Worm (Caenorhabditis elegans) whole organism, L4 larva: ENCODE results near the gene Y54F10AM.6.
"Not testable (repeated sequence)": the region's sequence is repeated elsewhere in the genome, so short reads cannot be mapped to it uniquely, and the experiment has no call there.

Experiments used
- F10B5.3 ChIP-seq: sonication (generic microtip); optimal IDR thresholded peaks from 2 replicates; lab custom pipeline; 2016; ENCODE audit warnings: mild to moderate bottlenecking, missing genetic modification characterization, missing compliant biosample characterization
- F44E2.7 ChIP-seq: fragments of 200-800 bp; sonication (Bioruptor generic); IDR thresholded peaks from 2 replicates; pipeline ENCODE4 v2.1.2; 2022; ENCODE audit warnings: missing genetic modification characterization, missing compliant biosample characterization
- T20F7.1 ChIP-seq: fragments of 200-800 bp; sonication (Bioruptor generic); optimal IDR thresholded peaks from 2 replicates; lab custom pipeline; 2018; ENCODE audit warnings: mild to moderate bottlenecking, missing genetic modification characterization, missing compliant biosample characterization
- T26A8.4 ChIP-seq: fragments of 200-800 bp; sonication (Bioruptor generic); IDR thresholded peaks from 2 replicates; pipeline ENCODE4 v1.3.6; 2022; ENCODE audit warnings: missing genetic modification characterization, missing compliant biosample characterization
- attf-4 ChIP-seq: sonication (generic microtip); optimal IDR thresholded peaks from 3 replicates; lab custom pipeline; 2017; ENCODE audit warnings: missing biosample characterization, missing genetic modification characterization
- ceh-82 ChIP-seq: sonication (generic microtip); optimal IDR thresholded peaks from 2 replicates; lab custom pipeline; 2017; ENCODE audit warnings: missing biosample characterization, missing genetic modification characterization
- ces-1 ChIP-seq: fragments of 150-350 bp; sonication (generic microtip); optimal IDR thresholded peaks from 4 replicates; lab custom pipeline; 2014; ENCODE audit warnings: missing biosample characterization, missing genetic modification reagents, missing genetic modification characterization
- cey-2 ChIP-seq: sonication (generic microtip); optimal IDR thresholded peaks from 3 replicates; lab custom pipeline; 2017; ENCODE audit warnings: missing genetic modification characterization, mild to moderate bottlenecking, missing compliant biosample characterization, antibody characterized with exemption, borderline replicate concordance; ENCODE audit not compliant: insufficient read depth
- daf-12 ChIP-seq: fragments of 150-350 bp; optimal IDR thresholded peaks from 2 replicates; lab custom pipeline; 2014; ENCODE audit warnings: missing biosample characterization, missing genetic modification reagents, missing genetic modification characterization
- dmd-8 ChIP-seq: fragments of 200-800 bp; sonication (Bioruptor generic); IDR thresholded peaks from 2 replicates; pipeline ENCODE4 v1.3.6; 2022; ENCODE audit warnings: missing genetic modification characterization, missing compliant biosample characterization
- dmd-9 ChIP-seq: fragments of 200-800 bp; sonication (Bioruptor generic); IDR thresholded peaks from 2 replicates; pipeline ENCODE4 v1.3.6; 2022; ENCODE audit warnings: missing genetic modification reagents, missing genetic modification characterization, missing compliant biosample characterization
- duxl-1 ChIP-seq: sonication (generic microtip); optimal IDR thresholded peaks from 2 replicates; lab custom pipeline; 2016; ENCODE audit warnings: mild to moderate bottlenecking, missing genetic modification characterization, moderate library complexity, missing compliant biosample characterization; ENCODE audit not compliant: poor library complexity
- egl-43 ChIP-seq: fragments of 200-800 bp; sonication (Bioruptor generic); IDR thresholded peaks from 2 replicates; pipeline ENCODE4 v1.3.6; 2022; ENCODE audit warnings: missing genetic modification reagents, missing genetic modification characterization, missing compliant biosample characterization
- hlh-11 ChIP-seq: fragments of 200-800 bp; sonication (Bioruptor generic); optimal IDR thresholded peaks from 2 replicates; lab custom pipeline; 2018; ENCODE audit warnings: mild to moderate bottlenecking, missing genetic modification characterization, missing compliant biosample characterization
- hmg-1.1 ChIP-seq: fragments of 200-800 bp; sonication (Bioruptor generic); IDR thresholded peaks from 2 replicates; pipeline ENCODE4 v1.3.6; 2022; ENCODE audit warnings: missing genetic modification reagents, missing genetic modification characterization, missing compliant biosample characterization
- lim-7 ChIP-seq: fragments of 200-800 bp; sonication (Bioruptor generic); IDR thresholded peaks from 2 replicates; pipeline ENCODE4 v1.3.6; 2022; ENCODE audit warnings: missing genetic modification characterization, missing compliant biosample characterization
- lin-38 ChIP-seq: fragments of 200-800 bp; sonication (Bioruptor generic); IDR thresholded peaks from 2 replicates; pipeline ENCODE4 v1.3.6; 2022; ENCODE audit warnings: missing genetic modification reagents, missing genetic modification characterization, missing compliant biosample characterization
- lir-3 ChIP-seq: sonication (generic microtip); optimal IDR thresholded peaks from 2 replicates; lab custom pipeline; 2016; ENCODE audit warnings: mild to moderate bottlenecking, missing genetic modification characterization, missing compliant biosample characterization
- madf-5 ChIP-seq, 2 experiments: fragments of 200-800 bp; sonication (Bioruptor generic); IDR thresholded peaks; 2 replicates each; pipeline ENCODE4 v1.3.6; 2022; ENCODE audit warnings: missing compliant biosample characterization in 2 of 2, missing genetic modification characterization in 2 of 2
- mdt-29 ChIP-seq: fragments of 200-800 bp; sonication (Bioruptor generic); IDR thresholded peaks from 2 replicates; pipeline ENCODE4 v1.3.6; 2022; ENCODE audit warnings: missing genetic modification reagents, missing genetic modification characterization, missing compliant biosample characterization
- mep-1 ChIP-seq: fragments of 150-350 bp; sonication (generic microtip); optimal IDR thresholded peaks from 3 replicates; lab custom pipeline; 2014; ENCODE audit warnings: missing biosample characterization, missing genetic modification characterization
- mxl-3 ChIP-seq: fragments of 200-800 bp; sonication (Bioruptor generic); optimal IDR thresholded peaks from 2 replicates; lab custom pipeline; 2018; ENCODE audit warnings: mild to moderate bottlenecking, missing genetic modification characterization, missing compliant biosample characterization
- nhr-111 ChIP-seq: fragments of 200-800 bp; sonication (Bioruptor generic); optimal IDR thresholded peaks from 2 replicates; lab custom pipeline; 2018; ENCODE audit warnings: mild to moderate bottlenecking, missing genetic modification characterization, missing compliant biosample characterization
- nhr-237 ChIP-seq: sonication (generic microtip); optimal IDR thresholded peaks from 2 replicates; lab custom pipeline; 2017; ENCODE audit warnings: missing biosample characterization, missing genetic modification characterization
- nhr-41 ChIP-seq: fragments of 200-800 bp; sonication (Bioruptor generic); IDR thresholded peaks from 2 replicates; pipeline ENCODE4 v1.3.6; 2022; ENCODE audit warnings: missing genetic modification reagents, missing genetic modification characterization, missing compliant biosample characterization
- nhr-6 ChIP-seq: fragments of 150-350 bp; optimal IDR thresholded peaks from 2 replicates; lab custom pipeline; 2014; ENCODE audit warnings: missing biosample characterization, missing genetic modification characterization
- nhr-77 ChIP-seq: fragments of 150-350 bp; optimal IDR thresholded peaks from 2 replicates; lab custom pipeline; 2014; ENCODE audit warnings: missing biosample characterization, missing genetic modification characterization
- pha-4 ChIP-seq, 2 experiments: fragments of 150-350 bp in 1 of 2; fragments of 200-800 bp in 1 of 2; sonication (Bioruptor generic) in 1 of 2; IDR thresholded peaks in 1 of 2; optimal IDR thresholded peaks in 1 of 2; 2 replicates each; pipeline versions ENCODE4 v1.3.6 to Lab custom; 2014 to 2022; ENCODE audit warnings: missing genetic modification characterization in 2 of 2, missing genetic modification reagents in 2 of 2, missing biosample characterization in 1 of 2, missing compliant biosample characterization in 1 of 2
- saeg-2 ChIP-seq: fragments of 200-800 bp; sonication (Bioruptor generic); IDR thresholded peaks from 2 replicates; pipeline ENCODE4 v1.3.6; 2022; ENCODE audit warnings: missing genetic modification reagents, missing genetic modification characterization, missing compliant biosample characterization
- set-16 ChIP-seq: fragments of 200-800 bp; sonication (Bioruptor generic); IDR thresholded peaks from 2 replicates; pipeline ENCODE4 v1.3.6; 2022; ENCODE audit warnings: missing genetic modification reagents, missing genetic modification characterization, missing compliant biosample characterization
- snpc-1.2 ChIP-seq: fragments of 200-800 bp; sonication (Bioruptor generic); IDR thresholded peaks from 2 replicates; pipeline ENCODE4 v1.3.6; 2022; ENCODE audit warnings: missing genetic modification reagents, missing genetic modification characterization, missing compliant biosample characterization
- spr-3 ChIP-seq: fragments of 200-800 bp; sonication (Bioruptor generic); optimal IDR thresholded peaks from 2 replicates; lab custom pipeline; 2018; ENCODE audit warnings: mild to moderate bottlenecking, missing genetic modification characterization, missing compliant biosample characterization
- tag-97 ChIP-seq: fragments of 200-800 bp; sonication (Bioruptor generic); IDR thresholded peaks from 2 replicates; pipeline ENCODE4 v1.3.6; 2022; ENCODE audit warnings: missing genetic modification characterization, missing compliant biosample characterization
- unc-39 ChIP-seq: sonication (generic microtip); optimal IDR thresholded peaks from 2 replicates; lab custom pipeline; 2017; ENCODE audit warnings: missing biosample characterization, missing genetic modification characterization
- unc-62 ChIP-seq, 3 experiments: fragments of 150-350 bp in 1 of 3; sonication (generic microtip); optimal IDR thresholded peaks in 2 of 3; peaks in 1 of 3; 1 replicate in 1 of 3; 2 replicates in 2 of 3; lab custom pipeline; 2014 to 2017; ENCODE audit warnings: missing biosample characterization in 3 of 3, missing genetic modification characterization in 3 of 3, missing genetic modification reagents in 3 of 3, missing genotype in 1 of 3
- zag-1 ChIP-seq: fragments of 150-350 bp; optimal IDR thresholded peaks from 2 replicates; lab custom pipeline; 2014; ENCODE audit warnings: missing biosample characterization, missing genetic modification characterization
- zfp-3 ChIP-seq: fragments of 200-800 bp; sonication (Bioruptor generic); conservative IDR thresholded peaks from 2 replicates; pipeline ENCODE4 v1.3.6; 2022; ENCODE audit warnings: missing genetic modification reagents, missing genetic modification characterization, missing compliant biosample characterization
- zip-11 ChIP-seq: fragments of 200-800 bp; sonication (Bioruptor generic); IDR thresholded peaks from 2 replicates; pipeline ENCODE4 v1.3.6; 2022; ENCODE audit warnings: missing genetic modification characterization, missing compliant biosample characterization
- zip-2 ChIP-seq: fragments of 150-350 bp; optimal IDR thresholded peaks from 2 replicates; lab custom pipeline; 2014; ENCODE audit warnings: missing biosample characterization, missing genetic modification characterization
- ztf-7 ChIP-seq: fragments of 150-350 bp; optimal IDR thresholded peaks from 2 replicates; lab custom pipeline; 2014; ENCODE audit warnings: missing biosample characterization, missing genetic modification characterization

Gene Y54F10AM.6

DNA sequence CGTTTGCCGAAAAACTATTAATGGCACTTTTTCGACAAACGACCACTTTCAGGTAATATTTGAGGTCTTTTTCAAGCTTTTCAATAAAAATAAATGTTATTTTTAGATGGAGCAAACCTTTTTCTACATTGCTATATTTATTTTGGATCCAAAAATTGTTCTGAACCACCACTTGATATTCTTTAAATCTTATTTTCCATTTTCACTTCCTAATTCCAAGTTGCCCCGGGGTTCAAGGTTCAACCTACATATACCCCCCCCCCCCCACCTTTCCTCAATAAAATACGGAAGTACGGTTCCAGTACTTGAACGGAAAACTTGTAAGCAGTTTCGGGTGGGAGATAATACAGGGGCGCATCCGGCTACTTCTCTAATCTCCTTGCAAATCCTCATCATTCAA lies at the start of gene Y54F10AM.6:
Gene Y54F10AM.6 (plus strand): TSS at position 301 of the 400 bp plus-strand sequence.
- TF ChIP-seq unc-62 (GFP tag; optimal IDR thresholded peaks at IDR 0.05 in 1 of 2; lab: Kevin White, UChicago) (no peak), unc-62 (tag; optimal IDR thresholded peaks at IDR 0.05; lab: Kevin White, UChicago) (no peak), ztf-7 (tag; lab: Kevin White, UChicago) (no peak), tag-97 (no peak), lir-3 (tag; lab: Kevin White, UChicago) (no peak), spr-3 (GFP tag; lab: Kevin White, UChicago) (no peak), mxl-3 (no peak), dmd-8 (GFP tag; lab: Robert Waterston, UW) (0 out of 2 replicates have a peak, but pooled peaks have one; percentile 45), nhr-77 (tag; lab: Kevin White, UChicago) (no peak)

- peak; percentile 77 for TF ChIP-seq dmd-8 (GFP tag; lab: Robert Waterston, UW)
- 0 out of 2 replicates have a peak, but pooled peaks have one; percentile 18 for TF ChIP-seq lim-7 (GFP tag; lab: Robert Waterston, UW)
- TF ChIP-seq snpc-1.2 (GFP tag; lab: Robert Waterston, UW) = 0 out of 2 replicates have a peak, but pooled peaks have one; percentile 31
- 0 out of 2 replicates have a peak, but pooled peaks have one; percentile 20 for TF ChIP-seq saeg-2
- TF ChIP-seq egl-43 (GFP tag; lab: Robert Waterston, UW) = 0 out of 2 replicates have a peak, but pooled peaks have one; percentile 57
- 0 out of 2 replicates have a peak, but pooled peaks have one; percentile 36 for TF ChIP-seq pha-4 (GFP tag; IDR thresholded peaks at IDR 0.05; lab: Robert Waterston, UW)
- TF ChIP-seq pha-4 (tag; optimal IDR thresholded peaks at IDR 0.05; lab: Kevin White, UChicago) = not testable (repeated sequence)
- TF ChIP-seq lin-38 (GFP tag; lab: Robert Waterston, UW) = peak; percentile 64
Measured at ce11 chrIII:2460403-2460802, 48.2 kb upstream of the Y54F10AM.6 start.

DNA sequence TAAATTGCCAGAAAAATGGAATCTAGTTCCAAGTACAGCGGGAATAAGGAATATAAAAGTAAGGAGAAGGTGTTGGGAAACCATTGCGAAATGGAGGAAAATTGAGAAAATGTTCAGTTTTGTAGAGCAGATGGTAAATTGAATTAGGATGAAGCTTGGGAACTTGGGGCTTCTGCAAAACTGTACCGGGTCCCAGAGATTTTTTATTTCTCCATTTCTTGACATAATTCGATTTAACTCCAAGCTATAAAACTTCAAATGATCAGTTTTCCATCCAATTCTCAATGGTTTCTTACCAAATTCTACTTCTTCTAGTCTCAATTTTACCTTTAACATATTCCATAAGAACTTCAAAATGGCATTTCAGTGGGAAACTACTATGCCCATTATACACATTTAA lies 40.4 kb upstream of the Y54F10AM.6 start, which contains the start of the genes E02H9.9 and E02H9.1:
Gene E02H9.9 (minus strand): TSS at position 101 of the 400 bp plus-strand sequence.
Gene E02H9.1 (plus strand): TSS at position 285 of the 400 bp plus-strand sequence.
- TF ChIP-seq nhr-111 (GFP tag; lab: Kevin White, UChicago) (no peak), F44E2.7 (GFP tag; lab: Robert Waterston, UW) (no peak), T26A8.4 (no peak), nhr-41 (GFP tag; lab: Robert Waterston, UW) (no peak), mxl-3 (no peak), daf-12 (tag; lab: Kevin White, UChicago) (no peak), zip-11 (GFP tag; lab: Robert Waterston, UW) (no peak), attf-4 (no peak), ces-1 (GFP tag; lab: Kevin White, UChicago) (no peak), ceh-82 (tag; lab: Kevin White, UChicago) (no peak), zag-1 (tag; lab: Kevin White, UChicago) (no peak), hlh-11 (no peak), nhr-6 (tag; lab: Kevin White, UChicago) (no peak)

DNA sequence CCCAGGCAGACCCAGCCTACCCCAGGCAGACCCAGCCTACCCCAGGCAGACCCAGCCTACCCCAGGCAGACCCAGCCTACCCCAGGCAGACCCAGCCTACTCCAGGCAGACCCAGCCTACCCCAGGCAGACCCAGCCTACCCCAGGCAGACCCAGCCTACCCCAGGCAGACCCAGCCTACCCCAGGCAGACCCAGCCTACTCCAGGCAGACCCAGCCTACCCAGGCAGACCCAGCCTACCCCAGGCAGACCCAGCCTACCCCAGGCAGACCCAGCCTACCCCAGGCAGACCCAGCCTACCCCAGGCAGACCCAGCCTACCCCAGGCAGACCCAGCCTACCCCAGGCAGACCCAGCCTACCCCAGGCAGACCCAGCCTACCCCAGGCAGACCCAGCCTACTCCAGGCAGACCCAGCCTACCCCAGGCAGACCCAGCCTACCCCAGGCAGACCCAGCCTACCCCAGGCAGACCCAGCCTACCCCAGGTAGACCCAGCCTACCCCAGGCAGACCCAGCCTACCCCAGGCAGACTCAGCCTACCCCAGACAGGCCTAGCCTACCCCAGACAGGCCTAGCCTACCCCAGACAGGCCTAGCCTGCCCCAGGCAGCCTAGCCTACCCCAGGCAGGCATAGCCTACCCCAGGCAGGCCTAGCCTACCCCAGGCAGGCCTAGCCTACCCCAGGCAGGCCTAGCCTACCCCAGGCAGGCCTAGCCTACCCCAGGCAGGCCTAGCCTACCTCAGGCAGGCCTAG lies 37.7 kb upstream of the Y54F10AM.6 start:
- peak; percentile 74 for TF ChIP-seq set-16 (GFP tag; lab: Robert Waterston, UW)

- no peak for TF ChIP-seq dmd-9 (GFP tag; lab: Robert Waterston, UW)
- peak; percentile 72 for TF ChIP-seq hmg-1.1 (GFP tag; lab: Robert Waterston, UW)
- TF ChIP-seq lim-7 (GFP tag; lab: Robert Waterston, UW) = 0 out of 2 replicates have a peak, but pooled peaks have one; percentile 12
- no peak for TF ChIP-seq zip-2
- no peak for TF ChIP-seq duxl-1 (tag; lab: Kevin White, UChicago)
- TF ChIP-seq mep-1 = peak; percentile 85
- TF ChIP-seq daf-12 (tag; lab: Kevin White, UChicago) = no peak
- TF ChIP-seq spr-3 (GFP tag; lab: Kevin White, UChicago) = no peak
- TF ChIP-seq F10B5.3 (tag; lab: Kevin White, UChicago) = no peak
- TF ChIP-seq ceh-82 (tag; lab: Kevin White, UChicago) = no peak
- TF ChIP-seq nhr-237 (tag; lab: Kevin White, UChicago) = no peak
- TF ChIP-seq T20F7.1 = no peak
- TF ChIP-seq set-16 (GFP tag; lab: Robert Waterston, UW) = peak; percentile 38; the same call in 1 of the 2 replicates
- no peak for TF ChIP-seq mdt-29 (GFP tag; lab: Robert Waterston, UW)
- TF ChIP-seq cey-2 (tag; lab: Kevin White, UChicago) = no peak
- TF ChIP-seq zag-1 (tag; lab: Kevin White, UChicago) = no peak
- TF ChIP-seq madf-5 (GFP tag; IDR thresholded peaks at IDR 0.05; lab: Robert Waterston, UW) = no peak
- TF ChIP-seq unc-62 (GFP tag; optimal IDR thresholded peaks at IDR 0.05 in 1 of 2; lab: Kevin White, UChicago) = no peak
- no peak for TF ChIP-seq unc-62 (tag; optimal IDR thresholded peaks at IDR 0.05; lab: Kevin White, UChicago)
- TF ChIP-seq zfp-3 (GFP tag; lab: Robert Waterston, UW) = no peak
- TF ChIP-seq unc-39 = no peak
Measured at ce11 chrIII:2471855-2472254, 36.8 kb upstream of the Y54F10AM.6 start.
